Fruit fly (Drosophila melanogaster): Measurements from ENCODE around the gene CG42831.

CG42831 gene

DNA sequence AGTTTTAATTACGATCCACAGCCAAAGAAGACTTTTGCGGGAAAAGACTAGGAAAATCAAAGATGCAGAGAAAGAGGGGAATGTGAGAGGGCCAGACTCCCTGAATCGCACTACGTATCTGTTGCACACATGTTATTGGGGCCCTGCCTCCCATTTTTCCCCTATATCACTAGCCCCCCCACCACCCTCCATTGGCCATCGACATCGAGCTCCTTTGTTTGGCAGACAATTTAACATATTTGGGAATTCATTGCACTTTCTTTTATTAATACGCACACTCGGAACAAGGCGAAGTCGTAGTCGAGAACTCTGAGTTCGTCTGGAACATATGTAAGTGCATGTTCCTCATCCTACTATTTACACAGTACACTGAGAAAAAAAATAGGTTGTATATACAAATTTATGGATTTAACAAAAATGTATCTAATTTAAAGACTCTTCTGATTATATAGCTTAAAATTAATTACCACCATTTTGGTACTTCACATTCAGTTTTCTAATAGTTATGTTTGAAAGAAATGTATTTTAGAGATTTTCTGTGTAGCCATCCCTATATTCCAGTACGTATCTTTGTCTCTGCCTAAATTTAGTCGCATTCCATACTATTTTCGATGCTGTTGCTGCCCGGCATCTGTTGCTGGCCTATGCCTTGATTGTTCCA lies 31.5 kb upstream of the CG42831 start (continued):
- TF ChIP-seq Hr3 (GFP tag; optimal IDR thresholded peaks at IDR 0.05) (peak; percentile 60), HLH3B (GFP tag; IDR thresholded peaks at IDR 0.05) (peak; percentile 67), Hey (tag; optimal IDR thresholded peaks at IDR 0.05) (no peak), CG13424 (tag; optimal IDR thresholded peaks at IDR 0.05) (peak; percentile 79), CG31224 (GFP tag; IDR thresholded peaks at IDR 0.05) (no peak), Hr78 (GFP tag; optimal IDR thresholded peaks at IDR 0.05) (peak in 1 of 2 experiments; percentile 65), nerfin-2 (GFP tag; IDR thresholded peaks at IDR 0.05; ENCODE audit: partially characterized antibody) (no peak), Fer1 (GFP tag; optimal IDR thresholded peaks at IDR 0.05) (no peak), CG7372 (GFP tag; IDR thresholded peaks at IDR 0.05) (no peak), Dad (GFP tag; optimal IDR thresholded peaks at IDR 0.05) (no peak), Adf1 (GFP tag; IDR thresholded peaks at IDR 0.05) (no peak), CG12769 (tag; optimal IDR thresholded peaks at IDR 0.05) (peak; percentile 21), CG9876 (GFP tag; optimal IDR thresholded peaks at IDR 0.05) (no peak), CG1792 (GFP tag; optimal IDR thresholded peaks at IDR 0.05) (no peak), Ptx1 (GFP tag; IDR thresholded peaks at IDR 0.05) (peak; percentile 45; the same call in 1 of the 2 replicates), zen2 (GFP tag; IDR thresholded peaks at IDR 0.05; ENCODE audit: partially characterized antibody) (no peak), Bgb (GFP tag; IDR thresholded peaks at IDR 0.05; ENCODE audit: partially characterized antibody) (no peak), CG12942 (GFP tag; optimal IDR thresholded peaks at IDR 0.05) (peak; percentile 32), crc (GFP tag; optimal IDR thresholded peaks at IDR 0.05) (no peak), seq (GFP tag; IDR thresholded peaks at IDR 0.05) (no peak), CG1024 (GFP tag; IDR thresholded peaks at IDR 0.05) (peak; percentile 42), salm (tag; optimal IDR thresholded peaks at IDR 0.05) (peak; percentile 18), CG9932 (GFP tag; IDR thresholded peaks at IDR 0.05) (no peak), CG12236 (GFP tag; optimal IDR thresholded peaks at IDR 0.05) (peak; percentile 19), Hmr (GFP tag; optimal IDR thresholded peaks at IDR 0.05) (no peak), CG1602 (GFP tag; optimal IDR thresholded peaks at IDR 0.05) (peak; percentile 68), CG11398 (GFP tag; optimal IDR thresholded peaks at IDR 0.05) (no peak), Xbp1 (GFP tag; optimal IDR thresholded peaks at IDR 0.05) (peak; percentile 47), CG12104 (GFP tag; optimal IDR thresholded peaks at IDR 0.05) (peak; percentile 37), sens-2 (GFP tag; IDR thresholded peaks at IDR 0.05) (no peak), CG10209 (GFP tag; optimal IDR thresholded peaks at IDR 0.05) (peak; percentile 58), CG3407 (GFP tag; optimal IDR thresholded peaks at IDR 0.05) (peak; percentile 67), CG2120 (GFP tag; optimal IDR thresholded peaks at IDR 0.05) (no peak), unc-4 (GFP tag; IDR thresholded peaks at IDR 0.05; ENCODE audit: partially characterized antibody) (no peak), al (GFP tag; IDR thresholded peaks at IDR 0.05) (no peak), chinmo (GFP tag; IDR thresholded peaks at IDR 0.05; ENCODE audit: partially characterized antibody) (no peak), CG33213 (GFP tag; optimal IDR thresholded peaks at IDR 0.05) (no peak), CG11560 (tag; IDR thresholded peaks at IDR 0.05) (no peak), Awh (GFP tag; IDR thresholded peaks at IDR 0.05) (peak; percentile 67), Elba2 (GFP tag; optimal IDR thresholded peaks at IDR 0.05) (no peak), oc (tag; optimal IDR thresholded peaks at IDR 0.05) (peak; percentile 85), BEAF-32 (GFP tag; optimal IDR thresholded peaks at IDR 0.05) (no peak), pita (GFP tag; optimal IDR thresholded peaks at IDR 0.05) (no peak), fd3F (GFP tag; optimal IDR thresholded peaks at IDR 0.05) (no peak), E2f1 (GFP tag; IDR thresholded peaks at IDR 0.05) (peak; percentile 63; the same call in 1 of the 2 replicates), CG11247 (GFP tag; IDR thresholded peaks at IDR 0.05) (no peak), CG9797 (GFP tag; optimal IDR thresholded peaks at IDR 0.05) (no peak), ase (GFP tag; IDR thresholded peaks at IDR 0.05) (no peak), CG8765 (GFP tag; IDR thresholded peaks at IDR 0.05) (no peak), vnd (GFP tag; IDR thresholded peaks at IDR 0.05; ENCODE audit: partially characterized antibody) (no peak)

Data from whole organism, embryonic.